Fruit fly (Drosophila melanogaster) Kc167 (cell line): Measurements from ENCODE around the gene spn-D.

Source experiments
- Myc ChIP-seq: fragments of >200 bp; optimal IDR thresholded peaks from 2 replicates; lab custom pipeline; 2017; ENCODE audit warnings: missing external identifiers
- Sin3A ChIP-seq: fragments of >200 bp; optimal IDR thresholded peaks from 2 replicates; lab custom pipeline; 2018; ENCODE audit warnings: missing external identifiers
- h ChIP-seq: fragments of >200 bp; optimal IDR thresholded peaks from 3 replicates; lab custom pipeline; 2018; ENCODE audit warnings: missing external identifiers
- insv ChIP-seq: fragments of >200 bp; optimal IDR thresholded peaks from 3 replicates; lab custom pipeline; 2018; ENCODE audit warnings: missing external identifiers
- psq ChIP-seq: fragments of >200 bp; optimal IDR thresholded peaks from 2 replicates; lab custom pipeline; 2017; ENCODE audit warnings: missing external identifiers
- ttk ChIP-seq: sonication (Bioruptor generic); optimal IDR thresholded peaks from 2 replicates; lab custom pipeline; 2017; ENCODE audit warnings: missing external identifiers

spn-D gene

dm6 chr3R:27204694-27205414, 39.3 kb downstream of the spn-D start:
- TF ChIP-seq insv (lab: Kevin White, UChicago): no peak
- no peak for TF ChIP-seq psq (lab: Kevin White, UChicago)
- TF ChIP-seq h: no peak

DNA sequence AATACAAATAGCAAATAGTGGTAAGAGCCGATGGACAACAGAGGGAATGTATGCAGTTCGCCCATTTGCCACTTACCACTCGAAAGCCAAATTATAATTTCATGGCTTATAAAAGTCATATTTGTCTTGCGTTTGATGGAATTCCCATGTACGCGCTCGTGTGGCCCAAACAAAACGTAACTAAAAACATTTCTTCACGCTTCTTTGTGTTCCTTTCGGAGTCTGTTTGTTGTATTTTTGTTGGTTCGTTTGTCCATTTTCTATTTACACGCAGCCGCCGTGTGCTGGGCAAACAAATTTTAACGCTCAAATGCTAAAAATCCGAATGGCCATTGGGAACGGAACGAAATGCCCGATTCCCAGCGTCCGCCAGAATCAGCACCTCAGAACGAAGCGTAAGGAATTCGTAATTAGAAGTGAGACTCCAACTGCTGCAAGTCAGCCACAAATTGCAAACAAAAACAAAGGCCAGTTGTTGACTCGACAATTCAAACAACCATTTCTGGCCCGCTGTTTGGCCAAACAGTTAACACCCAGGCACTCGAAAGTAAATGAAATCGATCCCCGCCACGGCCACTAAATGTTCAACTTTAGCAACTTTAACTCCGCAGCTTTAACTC, 43.3 kb downstream of the spn-D start:
- TF ChIP-seq Myc (lab: Kevin White, UChicago): no peak
- no peak for TF ChIP-seq psq (lab: Kevin White, UChicago)
- TF ChIP-seq Sin3A (lab: Kevin White, UChicago): no peak
- TF ChIP-seq insv (lab: Kevin White, UChicago): no peak
- no peak for TF ChIP-seq h

- TF ChIP-seq Sin3A (lab: Kevin White, UChicago) (no peak), Myc (lab: Kevin White, UChicago) (no peak), h (no peak), psq (lab: Kevin White, UChicago) (no peak), ttk (no peak), insv (lab: Kevin White, UChicago) (no peak)
Measured at dm6 chr3R:27209561-27210275, 44.2 kb downstream of the spn-D start.

- TF ChIP-seq psq (lab: Kevin White, UChicago) (no peak), ttk (no peak), Sin3A (lab: Kevin White, UChicago) (no peak), h (no peak), insv (lab: Kevin White, UChicago) (no peak), Myc (lab: Kevin White, UChicago) (no peak)
Measured at dm6 chr3R:27212979-27213580, 47.6 kb downstream of the spn-D start.

DNA sequence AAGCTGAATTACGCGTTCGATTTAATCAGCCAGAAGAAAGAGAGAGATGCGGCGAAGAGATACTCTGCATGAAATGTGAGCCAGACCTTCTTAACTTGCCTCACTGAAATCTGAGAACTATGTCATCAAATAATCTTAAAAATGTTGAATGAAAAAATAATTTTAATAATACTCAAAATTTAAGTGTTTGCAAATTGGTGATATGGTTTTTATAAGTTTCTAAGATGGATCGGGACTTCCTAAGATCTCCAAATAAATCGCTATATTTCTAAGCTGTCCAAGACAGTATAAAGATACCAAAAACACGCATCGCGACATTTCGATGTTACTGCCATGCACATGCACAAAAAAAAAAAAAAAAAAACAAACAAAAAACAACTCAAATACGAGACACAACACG, 49.4 kb downstream of the spn-D start:
- TF ChIP-seq Myc (lab: Kevin White, UChicago) (no peak), Sin3A (lab: Kevin White, UChicago) (no peak), ttk (no peak), h (no peak), insv (lab: Kevin White, UChicago) (no peak), psq (lab: Kevin White, UChicago) (no peak)
